5 worm cellular contexts compared by ENCODE assay signal in genomic region chrV:16225524-16226116, ce11.
A peak's percentile ranks its signal among the peaks of the same experiment; 100 is the strongest.
TF ChIP-seq lines count a peak whose summit lies in the region.

No protein-coding gene starts in this region.

TF ChIP-seq in whole organism, L1 larva, 84 proteins besides CTCF, POLR2A, EP300 and RAD21:
- TF ChIP-seq lin-35 (GFP tag; optimal IDR thresholded peaks at IDR 0.05; lab: Kevin White, UChicago), result no peak
- TF ChIP-seq snpc-4 (tag; optimal IDR thresholded peaks at IDR 0.05; lab: Kevin White, UChicago), result peak; percentile 69

TF ChIP-seq in whole organism, L2 larva, 48 proteins besides CTCF, POLR2A, EP300 and RAD21:
- TF ChIP-seq peb-1 (tag; optimal IDR thresholded peaks at IDR 0.05; lab: Kevin White, UChicago), result no peak
- no peak for TF ChIP-seq nhr-237 (tag; optimal IDR thresholded peaks at IDR 0.05; lab: Kevin White, UChicago)
- no peak for TF ChIP-seq nhr-129 (tag; optimal IDR thresholded peaks at IDR 0.05; lab: Kevin White, UChicago)
- TF ChIP-seq sma-9 (GFP tag; optimal IDR thresholded peaks at IDR 0.05; lab: Kevin White, UChicago), result peak; percentile 1
- no peak for TF ChIP-seq sma-9 (tag; optimal IDR thresholded peaks at IDR 0.05; lab: Kevin White, UChicago)
- TF ChIP-seq snpc-4 (tag; optimal IDR thresholded peaks at IDR 0.05; lab: Kevin White, UChicago), result peak; percentile 21
- TF ChIP-seq ztf-4 (tag; optimal IDR thresholded peaks at IDR 0.05; lab: Kevin White, UChicago), result no peak

TF ChIP-seq in whole organism, L3 larva, 47 proteins besides CTCF, POLR2A, EP300 and RAD21:
- TF ChIP-seq snpc-4 (tag; optimal IDR thresholded peaks at IDR 0.05; lab: Kevin White, UChicago), result peak; percentile 22
- TF ChIP-seq pha-4 (tag; optimal IDR thresholded peaks at IDR 0.05; lab: Kevin White, UChicago), result no peak

TF ChIP-seq in whole organism, L4 larva, 104 proteins besides CTCF, POLR2A, EP300 and RAD21:
- no peak for TF ChIP-seq snpc-4 (tag; optimal IDR thresholded peaks at IDR 0.05; lab: Kevin White, UChicago)
- TF ChIP-seq pha-4 (GFP tag; IDR thresholded peaks at IDR 0.05; lab: Robert Waterston, UW), result 0 out of 2 replicates have a peak, but pooled peaks have one; percentile 10
- no peak for TF ChIP-seq pha-4 (tag; optimal IDR thresholded peaks at IDR 0.05; lab: Kevin White, UChicago)
- TF ChIP-seq snpc-1.2 (GFP tag; IDR thresholded peaks at IDR 0.05; lab: Robert Waterston, UW), result peak; percentile 65
- peak; percentile 47; the same call in 1 of the 2 replicates for TF ChIP-seq Y48G9A.11 (GFP tag; IDR thresholded peaks at IDR 0.05; lab: Robert Waterston, UW)
- peak; percentile 18 for TF ChIP-seq dve-1 (tag; optimal IDR thresholded peaks at IDR 0.05; lab: Kevin White, UChicago; ENCODE audit: insufficient read depth)
- no peak for TF ChIP-seq mxl-3 (GFP tag; optimal IDR thresholded peaks at IDR 0.05; lab: Kevin White, UChicago)
- TF ChIP-seq dmd-6 (GFP tag; IDR thresholded peaks at IDR 0.05; lab: Robert Waterston, UW), result peak; percentile 42; the same call in 1 of the 2 replicates
- TF ChIP-seq hif-1 (tag; optimal IDR thresholded peaks at IDR 0.05; lab: Kevin White, UChicago), result no peak
- 0 out of 2 replicates have a peak, but pooled peaks have one; percentile 25 for TF ChIP-seq mdt-29 (GFP tag; IDR thresholded peaks at IDR 0.05; lab: Robert Waterston, UW)
- 0 out of 2 replicates have a peak, but pooled peaks have one; percentile 17 for TF ChIP-seq Y75B8A.6 (GFP tag; IDR thresholded peaks at IDR 0.05; lab: Robert Waterston, UW)
- peak; percentile 14 for TF ChIP-seq hlh-11 (tag; optimal IDR thresholded peaks at IDR 0.05; lab: Kevin White, UChicago)
- TF ChIP-seq F37D6.2 (tag; optimal IDR thresholded peaks at IDR 0.05; lab: Kevin White, UChicago), result no peak
- TF ChIP-seq tra-1 (GFP tag; IDR thresholded peaks at IDR 0.05; lab: Robert Waterston, UW), result peak; percentile 42; the same call in 1 of the 2 replicates
- peak; percentile 81 for TF ChIP-seq F49E8.2 (tag; optimal IDR thresholded peaks at IDR 0.05; lab: Kevin White, UChicago; ENCODE audit: borderline replicate concordance)
- TF ChIP-seq daf-16 (GFP tag; optimal IDR thresholded peaks at IDR 0.05; lab: Kevin White, UChicago), result peak in 1 of 2 experiments; percentile 31
- TF ChIP-seq daf-16 (tag; optimal IDR thresholded peaks at IDR 0.05; lab: Kevin White, UChicago), result no peak
- TF ChIP-seq ceh-20 (GFP tag; IDR thresholded peaks at IDR 0.05; lab: Robert Waterston, UW), result no peak
- peak; percentile 85 for TF ChIP-seq ceh-44 (GFP tag; IDR thresholded peaks at IDR 0.05; lab: Robert Waterston, UW)
- peak; percentile 35 for TF ChIP-seq nhr-48 (tag; optimal IDR thresholded peaks at IDR 0.05; lab: Kevin White, UChicago)
- TF ChIP-seq unc-130 (GFP tag; optimal IDR thresholded peaks at IDR 0.05; lab: Kevin White, UChicago), result peak; percentile 12
- peak; percentile 14 for TF ChIP-seq nhr-102 (tag; optimal IDR thresholded peaks at IDR 0.05; lab: Kevin White, UChicago)
- TF ChIP-seq zfp-3 (GFP tag; conservative IDR thresholded peaks at IDR 0.05; lab: Robert Waterston, UW), result no peak
- no peak for TF ChIP-seq madf-5 (GFP tag; IDR thresholded peaks at IDR 0.05; lab: Robert Waterston, UW)
- TF ChIP-seq lin-38 (GFP tag; IDR thresholded peaks at IDR 0.05; lab: Robert Waterston, UW), result peak; percentile 40; the same call in 1 of the 2 replicates

TF ChIP-seq in whole organism, young adult, 124 proteins besides CTCF, POLR2A, EP300 and RAD21 (continues in another document):
- no peak for TF ChIP-seq ccch-3 (GFP tag; optimal IDR thresholded peaks at IDR 0.05; lab: Kevin White, UChicago)
- TF ChIP-seq attf-6 (GFP tag; IDR thresholded peaks at IDR 0.05; lab: Robert Waterston, UW), result peak; percentile 96
- TF ChIP-seq rcor-1 (GFP tag; IDR thresholded peaks at IDR 0.05; lab: Robert Waterston, UW), result 0 out of 2 replicates have a peak, but pooled peaks have one; percentile 26
- TF ChIP-seq ceh-40 (GFP tag; IDR thresholded peaks at IDR 0.05; lab: Robert Waterston, UW), result no peak
- TF ChIP-seq ceh-79 (tag; optimal IDR thresholded peaks at IDR 0.05; lab: Kevin White, UChicago), result no peak
- 0 out of 2 replicates have a peak, but pooled peaks have one; percentile 29 for TF ChIP-seq aptf-2 (GFP tag; conservative IDR thresholded peaks at IDR 0.05; lab: Robert Waterston, UW)
- no peak for TF ChIP-seq mxl-1 (tag; optimal IDR thresholded peaks at IDR 0.05; lab: Kevin White, UChicago)
- TF ChIP-seq ama-1 (optimal IDR thresholded peaks at IDR 0.05; lab: Kevin White, UChicago), result no peak
- no peak for TF ChIP-seq ama-1 (GFP tag; optimal IDR thresholded peaks at IDR 0.05; lab: Kevin White, UChicago)
- TF ChIP-seq mcd-1 (GFP tag; IDR thresholded peaks at IDR 0.05; lab: Robert Waterston, UW), result peak; percentile 32
- peak; percentile 62 for TF ChIP-seq F49E8.2 (tag; optimal IDR thresholded peaks at IDR 0.05; lab: Kevin White, UChicago; ENCODE audit: insufficient read depth)
- TF ChIP-seq D2030.7 (GFP tag; IDR thresholded peaks at IDR 0.05; lab: Robert Waterston, UW), result peak; percentile 76
- peak; percentile 21 for TF ChIP-seq lsy-27 (tag; optimal IDR thresholded peaks at IDR 0.05; lab: Kevin White, UChicago; ENCODE audit: borderline replicate concordance, insufficient read depth)
- TF ChIP-seq snpc-4 (GFP tag; optimal IDR thresholded peaks at IDR 0.05; lab: Kevin White, UChicago), result peak; percentile 89
- peak; percentile 82 to 97 (median 92) for TF ChIP-seq snpc-4 (tag; optimal IDR thresholded peaks at IDR 0.05; lab: Kevin White, UChicago)
- 0 out of 2 replicates have a peak, but pooled peaks have one; percentile 52 for TF ChIP-seq egl-44 (GFP tag; IDR thresholded peaks at IDR 0.05; lab: Robert Waterston, UW)
- TF ChIP-seq snpc-1.1 (tag; optimal IDR thresholded peaks at IDR 0.05; lab: Kevin White, UChicago; ENCODE audit: insufficient read depth), result peak; percentile 92
- TF ChIP-seq egl-18 (GFP tag; IDR thresholded peaks at IDR 0.05; lab: Robert Waterston, UW), result no peak
- no peak for TF ChIP-seq madf-3 (GFP tag; IDR thresholded peaks at IDR 0.05; lab: Robert Waterston, UW)
- TF ChIP-seq dox-1 (GFP tag; IDR thresholded peaks at IDR 0.05; lab: Robert Waterston, UW), result peak; percentile 77
- peak; percentile 42; the same call in 1 of the 2 replicates for TF ChIP-seq nfyb-1 (GFP tag; IDR thresholded peaks at IDR 0.05; lab: Robert Waterston, UW)
- TF ChIP-seq zfh-2 (GFP tag; conservative IDR thresholded peaks at IDR 0.05; lab: Robert Waterston, UW), result 0 out of 2 replicates have a peak, but pooled peaks have one; percentile 20
- peak; percentile 74 for TF ChIP-seq snpc-3.4 (tag; optimal IDR thresholded peaks at IDR 0.05; lab: Kevin White, UChicago)
- peak; percentile 14; the same call in 1 of the 2 replicates for TF ChIP-seq F33H1.4 (GFP tag; IDR thresholded peaks at IDR 0.05; lab: Robert Waterston, UW)
- TF ChIP-seq xnd-1 (tag; optimal IDR thresholded peaks at IDR 0.05; lab: Kevin White, UChicago), result peak; percentile 24
- TF ChIP-seq hmg-1.2 (GFP tag; IDR thresholded peaks at IDR 0.05; lab: Robert Waterston, UW), result peak; percentile 91
- 0 out of 2 replicates have a peak, but pooled peaks have one; percentile 40 for TF ChIP-seq Y56A3A.18 (GFP tag; IDR thresholded peaks at IDR 0.05; lab: Robert Waterston, UW)
- peak; percentile 13 for TF ChIP-seq unc-130 (GFP tag; optimal IDR thresholded peaks at IDR 0.05; lab: Kevin White, UChicago)
- TF ChIP-seq F57C9.4 (tag; optimal IDR thresholded peaks at IDR 0.05; lab: Kevin White, UChicago), result no peak
- peak; percentile 73 for TF ChIP-seq madf-6 (GFP tag; IDR thresholded peaks at IDR 0.05; lab: Robert Waterston, UW)
- no peak for TF ChIP-seq Y79H2A.3 (GFP tag; conservative IDR thresholded peaks at IDR 0.05; lab: Robert Waterston, UW)
- no peak for TF ChIP-seq lag-1 (GFP tag; IDR thresholded peaks at IDR 0.05; lab: Robert Waterston, UW)
- 0 out of 2 replicates have a peak, but pooled peaks have one; percentile 11 for TF ChIP-seq madf-8 (GFP tag; conservative IDR thresholded peaks at IDR 0.05; lab: Robert Waterston, UW)
- peak; percentile 52 for TF ChIP-seq F23B12.7 (tag; optimal IDR thresholded peaks at IDR 0.05; lab: Kevin White, UChicago; ENCODE audit: insufficient read depth)
- TF ChIP-seq nhr-27 (tag; optimal IDR thresholded peaks at IDR 0.05; lab: Kevin White, UChicago), result no peak
- TF ChIP-seq Y53G8AR.9 (GFP tag; conservative IDR thresholded peaks at IDR 0.05; lab: Robert Waterston, UW), result 0 out of 2 replicates have a peak, but pooled peaks have one; percentile 44
- no peak for TF ChIP-seq let-526 (GFP tag; IDR thresholded peaks at IDR 0.05; lab: Robert Waterston, UW)
- TF ChIP-seq K11D2.4 (GFP tag; IDR thresholded peaks at IDR 0.05; lab: Robert Waterston, UW), result no peak
- peak; percentile 70 for TF ChIP-seq tbp1 (GFP tag; optimal IDR thresholded peaks at IDR 0.05; lab: Kevin White, UChicago)
- no peak for TF ChIP-seq gei-17 (GFP tag; optimal IDR thresholded peaks at IDR 0.05; lab: Kevin White, UChicago)
- TF ChIP-seq rpc-1 (optimal IDR thresholded peaks at IDR 0.05; lab: Kevin White, UChicago), result no peak
- TF ChIP-seq rpc-1 (tag; optimal IDR thresholded peaks at IDR 0.05; lab: Kevin White, UChicago), result peak; percentile 3
- peak; percentile 65 for TF ChIP-seq ekl-4 (GFP tag; IDR thresholded peaks at IDR 0.05; lab: Robert Waterston, UW)
- 0 out of 2 replicates have a peak, but pooled peaks have one; percentile 28 for TF ChIP-seq egrh-3 (GFP tag; IDR thresholded peaks at IDR 0.05; lab: Robert Waterston, UW)
- TF ChIP-seq ceh-91 (GFP tag; IDR thresholded peaks at IDR 0.05; lab: Robert Waterston, UW), result no peak
- peak; percentile 45 for TF ChIP-seq die-1 (tag; optimal IDR thresholded peaks at IDR 0.05; lab: Kevin White, UChicago)
- 0 out of 2 replicates have a peak, but pooled peaks have one; percentile 50 for TF ChIP-seq ceh-58 (GFP tag; IDR thresholded peaks at IDR 0.05; lab: Robert Waterston, UW)
- TF ChIP-seq B0035.1 (tag; optimal IDR thresholded peaks at IDR 0.05; lab: Kevin White, UChicago), result no peak
- TF ChIP-seq ztf-18 (tag; optimal IDR thresholded peaks at IDR 0.05; lab: Kevin White, UChicago), result peak; percentile 27
- TF ChIP-seq lsl-1 (GFP tag; optimal IDR thresholded peaks at IDR 0.05; lab: Kevin White, UChicago), result peak; percentile 64
- TF ChIP-seq lin-26 (GFP tag; IDR thresholded peaks at IDR 0.05; lab: Robert Waterston, UW), result peak; percentile 82
- peak; percentile 86 for TF ChIP-seq pbrm-1 (GFP tag; IDR thresholded peaks at IDR 0.05; lab: Robert Waterston, UW)
- no peak for TF ChIP-seq nhr-80 (tag; optimal IDR thresholded peaks at IDR 0.05; lab: Kevin White, UChicago)
- peak; percentile 40; the same call in 1 of the 2 replicates for TF ChIP-seq ceh-100 (GFP tag; IDR thresholded peaks at IDR 0.05; lab: Robert Waterston, UW)
- TF ChIP-seq B0336.3 (GFP tag; IDR thresholded peaks at IDR 0.05; lab: Robert Waterston, UW), result peak; percentile 65
